Worm (Caenorhabditis elegans) whole organism, L1 larva: ENCODE data around the gene Y67H2A.10.

Source experiments
- F16B12.6 ChIP-seq: fragments of 150-350 bp; optimal IDR thresholded peaks from 2 replicates; lab custom pipeline; 2014; ENCODE audit warnings: missing biosample characterization, missing genetic modification characterization
- aly-2 ChIP-seq: fragments of 150-350 bp; optimal IDR thresholded peaks from 2 replicates; lab custom pipeline; 2014; ENCODE audit warnings: missing biosample characterization, missing genetic modification characterization
- blmp-1 ChIP-seq: fragments of 150-350 bp; optimal IDR thresholded peaks from 2 replicates; lab custom pipeline; 2014; ENCODE audit warnings: missing biosample characterization, missing genetic modification characterization
- ceh-63 ChIP-seq: fragments of 200-800 bp; sonication (Bioruptor generic); optimal IDR thresholded peaks from 2 replicates; lab custom pipeline; 2018; ENCODE audit warnings: mild to moderate bottlenecking, missing genetic modification characterization, missing compliant biosample characterization
- ceh-90 ChIP-seq: sonication (generic microtip); optimal IDR thresholded peaks from 2 replicates; lab custom pipeline; 2016; ENCODE audit warnings: missing genetic modification characterization, missing compliant biosample characterization
- ces-1 ChIP-seq: fragments of 150-350 bp; optimal IDR thresholded peaks from 2 replicates; lab custom pipeline; 2014; ENCODE audit warnings: missing biosample characterization, missing genetic modification reagents, missing genetic modification characterization
- dsc-1 ChIP-seq: sonication (generic microtip); optimal IDR thresholded peaks from 2 replicates; lab custom pipeline; 2016; ENCODE audit warnings: mild to moderate bottlenecking, missing genetic modification characterization, missing compliant biosample characterization
- efl-1 ChIP-seq, 4 experiments: fragments of 150-350 bp; optimal IDR thresholded peaks in 3 of 4; peaks in 1 of 4; 1 replicate in 1 of 4; 2 replicates in 3 of 4; lab custom pipeline; 2014; ENCODE audit warnings: missing biosample characterization in 2 of 4, missing genetic modification characterization in 2 of 4, missing genetic modification reagents in 2 of 4
- egl-13 ChIP-seq: sonication (generic microtip); optimal IDR thresholded peaks from 2 replicates; lab custom pipeline; 2016; ENCODE audit warnings: missing genotype, missing genetic modification reagents, missing genetic modification characterization, missing compliant biosample characterization
- ets-5 ChIP-seq: fragments of 200-800 bp; sonication (Bioruptor generic); IDR thresholded peaks from 2 replicates; pipeline ENCODE4 v1.3.6; 2022; ENCODE audit warnings: missing genetic modification characterization, missing compliant biosample characterization
- fkh-8 ChIP-seq: sonication (generic microtip); optimal IDR thresholded peaks from 2 replicates; lab custom pipeline; 2016; ENCODE audit warnings: mild to moderate bottlenecking, missing genetic modification characterization, missing compliant biosample characterization
- grh-1 ChIP-seq: fragments of 200-800 bp; sonication (Bioruptor generic); IDR thresholded peaks from 2 replicates; pipeline ENCODE4 v1.3.6; 2022; ENCODE audit warnings: missing genetic modification reagents, missing genetic modification characterization, missing compliant biosample characterization
- hlh-4 ChIP-seq: sonication (generic microtip); optimal IDR thresholded peaks from 2 replicates; lab custom pipeline; 2016; ENCODE audit warnings: mild to moderate bottlenecking, missing genetic modification characterization, missing compliant biosample characterization
- lin-15B ChIP-seq: fragments of 150-350 bp; sonication (generic microtip); optimal IDR thresholded peaks from 3 replicates; lab custom pipeline; 2014; ENCODE audit warnings: missing biosample characterization, missing genetic modification characterization
- lin-35 ChIP-seq, 2 experiments: fragments of 150-350 bp; optimal IDR thresholded peaks; 2 replicates each; lab custom pipeline; 2014; ENCODE audit warnings: missing biosample characterization in 2 of 2, missing genetic modification characterization in 2 of 2, missing genetic modification reagents in 2 of 2
- lin-39 ChIP-seq: fragments of 150-350 bp; optimal IDR thresholded peaks from 2 replicates; lab custom pipeline; 2014; ENCODE audit warnings: missing biosample characterization, missing genetic modification reagents, missing genetic modification characterization
- mdl-1 ChIP-seq, 2 experiments: fragments of 150-350 bp; optimal IDR thresholded peaks; 2 replicates each; lab custom pipeline; 2014 to 2017; ENCODE audit warnings: missing biosample characterization in 2 of 2, missing genetic modification characterization in 2 of 2, inconsistent platforms in 1 of 2
- mef-2 ChIP-seq: fragments of 150-350 bp; optimal IDR thresholded peaks from 2 replicates; lab custom pipeline; 2014; ENCODE audit warnings: missing biosample characterization, missing genetic modification characterization
- nhr-11 ChIP-seq: fragments of 150-350 bp; optimal IDR thresholded peaks from 2 replicates; lab custom pipeline; 2014; ENCODE audit warnings: missing biosample characterization, missing genetic modification characterization
- nhr-19 ChIP-seq: fragments of 200-800 bp; sonication (Bioruptor generic); conservative IDR thresholded peaks from 2 replicates; pipeline ENCODE4 v1.3.6; 2022; ENCODE audit warnings: missing genetic modification characterization, missing compliant biosample characterization
- nhr-20 ChIP-seq: sonication (generic microtip); optimal IDR thresholded peaks from 2 replicates; lab custom pipeline; 2016; ENCODE audit warnings: mild to moderate bottlenecking, missing genetic modification characterization, missing compliant biosample characterization
- nhr-237 ChIP-seq: fragments of 150-350 bp; optimal IDR thresholded peaks from 2 replicates; lab custom pipeline; 2014; ENCODE audit warnings: missing biosample characterization, missing genetic modification characterization
- nhr-47 ChIP-seq: sonication (generic microtip); optimal IDR thresholded peaks from 2 replicates; lab custom pipeline; 2016; ENCODE audit warnings: mild to moderate bottlenecking, missing genetic modification characterization, moderate library complexity, missing compliant biosample characterization
- nhr-77 ChIP-seq: fragments of 150-350 bp; optimal IDR thresholded peaks from 2 replicates; lab custom pipeline; 2014; ENCODE audit warnings: missing biosample characterization, missing genetic modification characterization
- nhr-85 ChIP-seq: sonication (generic microtip); peaks from one replicate; lab custom pipeline; 2016; ENCODE audit warnings: missing genetic modification characterization, inconsistent platforms, missing compliant biosample characterization
- nhr-90 ChIP-seq: sonication (generic microtip); optimal IDR thresholded peaks from 2 replicates; lab custom pipeline; 2016; ENCODE audit warnings: mild to moderate bottlenecking, missing genetic modification characterization, missing compliant biosample characterization; ENCODE audit not compliant: poor library complexity
- sox-4 ChIP-seq: sonication (generic microtip); optimal IDR thresholded peaks from 2 replicates; lab custom pipeline; 2016; ENCODE audit warnings: missing genetic modification characterization, missing compliant biosample characterization
- sup-37 ChIP-seq: fragments of 200-800 bp; sonication (Bioruptor generic); optimal IDR thresholded peaks from 2 replicates; lab custom pipeline; 2018; ENCODE audit warnings: mild to moderate bottlenecking, missing genetic modification characterization, missing compliant biosample characterization
- swsn-7 ChIP-seq: sonication (generic microtip); optimal IDR thresholded peaks from 2 replicates; lab custom pipeline; 2016; ENCODE audit warnings: missing genetic modification characterization, missing compliant biosample characterization
- tbx-2 ChIP-seq: sonication (generic microtip); optimal IDR thresholded peaks from 2 replicates; lab custom pipeline; 2016; ENCODE audit warnings: missing genetic modification characterization, missing compliant biosample characterization
- tlp-1 ChIP-seq: fragments of 150-350 bp; optimal IDR thresholded peaks from 2 replicates; lab custom pipeline; 2014; ENCODE audit warnings: missing biosample characterization, missing genetic modification characterization
- unc-62 ChIP-seq: fragments of 150-350 bp; optimal IDR thresholded peaks from 2 replicates; lab custom pipeline; 2014; ENCODE audit warnings: missing biosample characterization, missing genetic modification reagents, missing genetic modification characterization
- vab-15 ChIP-seq: sonication (generic microtip); optimal IDR thresholded peaks from 2 replicates; lab custom pipeline; 2017; ENCODE audit warnings: missing genotype, mild to moderate bottlenecking, missing genetic modification characterization, missing compliant biosample characterization
- xbp-1 ChIP-seq: sonication (generic microtip); optimal IDR thresholded peaks from 2 replicates; lab custom pipeline; 2016; ENCODE audit warnings: missing genetic modification characterization, missing compliant biosample characterization
- ztf-11 ChIP-seq, 2 experiments: sonication (generic microtip); optimal IDR thresholded peaks; 2 replicates each; lab custom pipeline; 2016 to 2017; ENCODE audit warnings: missing genetic modification characterization in 2 of 2, missing biosample characterization in 1 of 2, missing compliant biosample characterization in 1 of 2
- ztf-4 ChIP-seq: fragments of 150-350 bp; optimal IDR thresholded peaks from 2 replicates; lab custom pipeline; 2014; ENCODE audit warnings: missing biosample characterization, missing genetic modification characterization

The Y67H2A.10 gene

DNA sequence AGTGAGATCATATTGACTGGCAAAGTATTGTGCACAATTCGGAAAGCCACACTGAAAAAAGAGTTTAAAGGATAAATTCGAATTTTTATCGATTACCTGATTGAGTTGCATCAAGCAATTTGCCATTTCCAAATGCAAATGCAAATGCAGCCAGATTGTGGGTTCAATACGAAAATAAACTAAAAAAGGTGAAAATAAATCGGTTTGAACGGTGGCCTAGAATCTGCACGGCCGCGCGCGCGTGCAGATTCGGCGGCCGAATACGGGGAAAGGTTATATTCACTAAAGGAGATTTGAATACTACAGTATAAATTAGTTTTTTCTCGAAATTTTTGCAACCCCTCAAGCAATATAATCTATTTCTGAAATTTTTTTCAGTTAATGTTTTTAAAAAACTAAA is at the start of gene Y67H2A.10 (continued):
- TF ChIP-seq egl-13 (tag; lab: Kevin White, UChicago): no peak
- no peak for TF ChIP-seq xbp-1 (tag; lab: Kevin White, UChicago)
- no peak for TF ChIP-seq grh-1
- TF ChIP-seq nhr-77 (tag; lab: Kevin White, UChicago): no peak
- TF ChIP-seq lin-35 (GFP tag; optimal IDR thresholded peaks at IDR 0.05; lab: Kevin White, UChicago): peak; percentile 19 to 23
- no peak for TF ChIP-seq sup-37 (GFP tag; lab: Kevin White, UChicago)
- TF ChIP-seq blmp-1 (tag; lab: Kevin White, UChicago): no peak
- no peak for TF ChIP-seq nhr-90
- peak in 1 of 2 experiments; percentile 14 for TF ChIP-seq ztf-11 (tag; optimal IDR thresholded peaks at IDR 0.05; lab: Kevin White, UChicago)
- peak; percentile 44 for TF ChIP-seq ceh-90 (tag; lab: Kevin White, UChicago)
- no peak for TF ChIP-seq unc-62 (GFP tag; lab: Kevin White, UChicago)
- no peak for TF ChIP-seq ces-1 (GFP tag; lab: Kevin White, UChicago)
- no peak for TF ChIP-seq F16B12.6 (tag; lab: Kevin White, UChicago)
- TF ChIP-seq nhr-11 (tag; lab: Kevin White, UChicago): no peak
- no peak for TF ChIP-seq sox-4 (tag; lab: Kevin White, UChicago)
- TF ChIP-seq tlp-1 (tag; lab: Kevin White, UChicago): no peak
- no peak for TF ChIP-seq mef-2 (tag; lab: Kevin White, UChicago)
- TF ChIP-seq mdl-1 (tag; optimal IDR thresholded peaks at IDR 0.05; lab: Kevin White, UChicago): no peak
- TF ChIP-seq hlh-4 (tag; lab: Kevin White, UChicago): no peak
- TF ChIP-seq nhr-237: no peak
- no peak for TF ChIP-seq lin-39 (tag; lab: Kevin White, UChicago)
- TF ChIP-seq nhr-47 (tag; lab: Kevin White, UChicago): no peak
- TF ChIP-seq swsn-7 (tag; lab: Kevin White, UChicago): no peak
- peak; percentile 19 for TF ChIP-seq nhr-85 (tag; lab: Kevin White, UChicago)
- peak; percentile 16 for TF ChIP-seq tbx-2 (tag; lab: Kevin White, UChicago)
- no peak for TF ChIP-seq nhr-19 (GFP tag; lab: Robert Waterston, UW)
- TF ChIP-seq ceh-63 (GFP tag; lab: Kevin White, UChicago): no peak
- no peak for TF ChIP-seq dsc-1 (tag; lab: Kevin White, UChicago)
- TF ChIP-seq ets-5 (GFP tag; lab: Robert Waterston, UW): no peak
- TF ChIP-seq lin-15B (tag; lab: Kevin White, UChicago): peak; percentile 24
- no peak for TF ChIP-seq nhr-20 (tag; lab: Kevin White, UChicago)

DNA sequence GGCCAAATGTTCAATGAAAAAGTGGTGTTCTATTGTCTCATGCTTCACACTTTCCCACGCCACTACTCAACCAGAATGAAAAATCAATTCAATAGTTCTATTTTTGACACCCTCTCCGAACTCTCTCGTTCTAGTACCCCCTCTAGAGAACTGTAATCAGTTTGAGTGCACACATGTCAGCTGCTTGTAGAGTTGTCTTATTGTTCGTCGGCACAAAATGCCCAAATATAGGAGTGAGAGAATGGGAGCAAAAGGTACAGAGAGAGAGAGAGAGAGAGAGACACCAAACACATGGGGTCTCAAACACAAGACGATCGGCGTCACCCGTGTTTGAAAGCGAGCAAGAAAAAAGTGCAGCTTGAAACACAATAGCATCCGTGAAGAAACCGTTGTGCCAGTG is 45.0 kb upstream of the Y67H2A.10 start:
- TF ChIP-seq lin-35 (GFP tag; optimal IDR thresholded peaks at IDR 0.05; lab: Kevin White, UChicago) (peak in 1 of 2 experiments; percentile 29), aly-2 (tag; lab: Kevin White, UChicago) (no peak)

DNA sequence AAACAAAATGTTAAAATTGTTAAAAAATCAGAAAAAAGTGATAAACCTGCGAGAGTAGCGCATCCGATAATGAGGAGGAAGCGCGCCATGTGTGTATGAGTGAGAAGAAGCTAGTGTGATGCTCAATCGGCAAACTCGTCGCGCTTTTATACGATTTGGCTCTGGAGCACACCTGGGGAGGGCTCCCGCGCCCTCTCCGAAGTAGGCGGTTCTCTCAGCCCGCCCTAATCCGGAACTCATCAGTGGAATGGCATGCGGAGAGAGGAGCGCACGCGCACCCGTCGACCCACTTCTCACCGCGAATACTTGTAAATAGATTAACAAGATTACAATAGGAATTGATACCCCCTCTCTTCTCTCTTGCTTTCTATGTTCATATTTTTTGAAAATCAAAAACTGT is 42.0 kb upstream of the Y67H2A.10 start, which contains the start of gene pqn-74:
TSS of gene pqn-74 (minus strand) at position 122 of the 400 bp plus-strand sequence.
- TF ChIP-seq fkh-8 (tag; lab: Kevin White, UChicago) (no peak), hlh-4 (tag; lab: Kevin White, UChicago) (no peak), nhr-19 (GFP tag; lab: Robert Waterston, UW) (no peak), ztf-4 (tag; lab: Kevin White, UChicago) (no peak), nhr-237 (no peak), vab-15 (tag; lab: Kevin White, UChicago) (no peak)

- TF ChIP-seq efl-1 (optimal IDR thresholded peaks at IDR 0.05; lab: Kevin White, UChicago) (no peak), efl-1 (GFP tag; optimal IDR thresholded peaks at IDR 0.05 in 1 of 2; lab: Kevin White, UChicago) (peak in 1 of 2 experiments; percentile 53), fkh-8 (tag; lab: Kevin White, UChicago) (no peak), unc-62 (GFP tag; lab: Kevin White, UChicago) (no peak)
Measured at ce11 chrIV:13330547-13330946, 41.2 kb upstream of the Y67H2A.10 start.
